Worm (Caenorhabditis elegans): ENCODE results near the gene F09F7.6.

F09F7.6 gene

ce11 chrIII:5552072-5552667 is at the start of gene F09F7.6:
Gene F09F7.6 (minus strand): TSS chrIII:5552135.
- TF ChIP-seq elt-1 (tag; optimal IDR thresholded peaks at IDR 0.05; ENCODE audit: borderline replicate concordance, insufficient read depth) (peak; percentile 84), lin-13 (tag; optimal IDR thresholded peaks at IDR 0.05) (no peak), mab-5 (tag; optimal IDR thresholded peaks at IDR 0.05) (no peak), bed-3 (GFP tag; optimal IDR thresholded peaks at IDR 0.05) (no peak), nhr-76 (tag; optimal IDR thresholded peaks at IDR 0.05) (no peak), ham-2 (GFP tag; optimal IDR thresholded peaks at IDR 0.05) (no peak), nhr-12 (tag; optimal IDR thresholded peaks at IDR 0.05) (no peak), unc-120 (tag; optimal IDR thresholded peaks at IDR 0.05; ENCODE audit: poor library complexity, severe bottlenecking) (peak; percentile 39)

DNA sequence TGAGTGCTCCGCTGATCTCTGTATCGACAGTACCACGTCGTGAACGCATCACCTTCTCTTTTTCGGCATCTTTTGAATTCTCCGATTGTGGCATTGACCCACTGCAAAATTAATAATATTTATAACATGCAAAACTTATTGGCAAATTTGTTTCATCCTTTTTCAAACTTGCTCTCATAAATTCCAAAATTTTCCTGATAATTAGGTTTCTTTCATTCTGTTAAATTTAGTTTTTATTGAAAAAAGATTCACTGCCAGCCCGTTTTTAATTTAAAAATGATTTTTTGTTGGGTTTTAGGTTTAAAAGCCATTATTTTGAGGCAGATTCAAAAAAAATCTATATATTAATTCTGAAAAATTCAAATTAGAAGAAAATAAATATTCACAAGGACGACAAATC is 48.0 kb upstream of the F09F7.6 start, which contains the start of gene wdr-37:
TSS of gene wdr-37 (minus strand) at position 101 of the 400 bp plus-strand sequence.
- TF ChIP-seq ztf-11 (tag; optimal IDR thresholded peaks at IDR 0.05) (no peak), unc-62 (GFP tag; optimal IDR thresholded peaks at IDR 0.05) (no peak), cnd-1 (tag; optimal IDR thresholded peaks at IDR 0.05) (no peak)

- TF ChIP-seq nhr-76 (tag; optimal IDR thresholded peaks at IDR 0.05): no peak
- no peak for TF ChIP-seq pha-4 (tag; optimal IDR thresholded peaks at IDR 0.05)
- no peak for TF ChIP-seq nhr-237 (tag; optimal IDR thresholded peaks at IDR 0.05)
- TF ChIP-seq unc-39 (tag; optimal IDR thresholded peaks at IDR 0.05): no peak
- no peak for TF ChIP-seq lsy-2 (tag; optimal IDR thresholded peaks at IDR 0.05)
- no peak for TF ChIP-seq flh-1 (GFP tag; optimal IDR thresholded peaks at IDR 0.05)
- TF ChIP-seq M03D4.4 (tag; optimal IDR thresholded peaks at IDR 0.05): no peak
- no peak for TF ChIP-seq nhr-2 (tag; optimal IDR thresholded peaks at IDR 0.05)
- no peak for TF ChIP-seq blmp-1 (tag; optimal IDR thresholded peaks at IDR 0.05)
- no peak for TF ChIP-seq lin-32 (GFP tag; optimal IDR thresholded peaks at IDR 0.05)
- no peak for TF ChIP-seq zip-8 (tag; optimal IDR thresholded peaks at IDR 0.05)
- no peak for TF ChIP-seq lin-13 (tag; optimal IDR thresholded peaks at IDR 0.05)
- no peak for TF ChIP-seq unc-120 (tag; optimal IDR thresholded peaks at IDR 0.05; ENCODE audit: poor library complexity, severe bottlenecking)
- TF ChIP-seq ham-2 (GFP tag; optimal IDR thresholded peaks at IDR 0.05): no peak
- no peak for TF ChIP-seq ceh-43 (GFP tag; optimal IDR thresholded peaks at IDR 0.05)
- TF ChIP-seq hlh-1 (tag; optimal IDR thresholded peaks at IDR 0.05): no peak
- TF ChIP-seq nhr-12 (tag; optimal IDR thresholded peaks at IDR 0.05): no peak
- no peak for TF ChIP-seq snpc-4 (tag; optimal IDR thresholded peaks at IDR 0.05)
- no peak for TF ChIP-seq ceh-83 (GFP tag; optimal IDR thresholded peaks at IDR 0.05)
Measured at ce11 chrIII:5595445-5595844, 43.5 kb upstream of the F09F7.6 start, which contains the start of gene ced-6. Gene ced-6 (plus strand): TSS chrIII:5595771.

ce11 chrIII:5594350-5594749 is 42.4 kb upstream of the F09F7.6 start:
- no peak for TF ChIP-seq drap-1 (GFP tag; optimal IDR thresholded peaks at IDR 0.05)
- TF ChIP-seq blmp-1 (tag; optimal IDR thresholded peaks at IDR 0.05): no peak
- TF ChIP-seq lin-32 (GFP tag; optimal IDR thresholded peaks at IDR 0.05): no peak
- peak; percentile 38 for TF ChIP-seq nhr-2 (tag; optimal IDR thresholded peaks at IDR 0.05)
- TF ChIP-seq tbx-8 (GFP tag; optimal IDR thresholded peaks at IDR 0.05): no peak
- TF ChIP-seq ham-2 (GFP tag; optimal IDR thresholded peaks at IDR 0.05): peak; percentile 48
- no peak for TF ChIP-seq ceh-43 (GFP tag; optimal IDR thresholded peaks at IDR 0.05)

- TF ChIP-seq pha-4 (tag; optimal IDR thresholded peaks at IDR 0.05) (peak; percentile 41), zip-8 (tag; optimal IDR thresholded peaks at IDR 0.05) (no peak), cnd-1 (tag; optimal IDR thresholded peaks at IDR 0.05) (no peak), flh-1 (GFP tag; optimal IDR thresholded peaks at IDR 0.05) (no peak), elt-1 (tag; optimal IDR thresholded peaks at IDR 0.05; ENCODE audit: borderline replicate concordance, insufficient read depth) (no peak), lsy-2 (tag; optimal IDR thresholded peaks at IDR 0.05) (peak; percentile 76), nhr-2 (tag; optimal IDR thresholded peaks at IDR 0.05) (no peak), mls-2 (tag; optimal IDR thresholded peaks at IDR 0.05) (no peak), sptf-1 (tag; optimal IDR thresholded peaks at IDR 0.05) (no peak), mep-1 (tag; optimal IDR thresholded peaks at IDR 0.05) (peak; percentile 71), hlh-1 (tag; optimal IDR thresholded peaks at IDR 0.05) (no peak), unc-120 (tag; optimal IDR thresholded peaks at IDR 0.05; ENCODE audit: poor library complexity, severe bottlenecking) (peak; percentile 20), snpc-4 (tag; optimal IDR thresholded peaks at IDR 0.05) (no peak), lin-32 (GFP tag; optimal IDR thresholded peaks at IDR 0.05) (no peak), ztf-11 (tag; optimal IDR thresholded peaks at IDR 0.05) (no peak), bed-3 (GFP tag; optimal IDR thresholded peaks at IDR 0.05) (no peak), nhr-28 (tag; optimal IDR thresholded peaks at IDR 0.05) (no peak), lin-13 (tag; optimal IDR thresholded peaks at IDR 0.05) (peak; percentile 55), ces-1 (GFP tag; optimal IDR thresholded peaks at IDR 0.05) (no peak)
Measured at ce11 chrIII:5591668-5592149, 39.8 kb upstream of the F09F7.6 start, which contains the start of the genes ddx-15 and ucr-1. Gene ddx-15 (minus strand): TSS chrIII:5591718. Gene ucr-1 (plus strand): TSS chrIII:5592135.
